Fruit fly (Drosophila melanogaster): ENCODE data around the gene Jhbp12.

Jhbp12 gene

dm6 chr3R:24548216-24548615 lies 23.6 kb downstream of the Jhbp12 start:
- no peak for TF ChIP-seq rgr (GFP tag; optimal IDR thresholded peaks at IDR 0.05)
- no peak for TF ChIP-seq foxo (GFP tag; optimal IDR thresholded peaks at IDR 0.05)
- TF ChIP-seq OdsH (GFP tag; optimal IDR thresholded peaks at IDR 0.05): no peak
- no peak for TF ChIP-seq dmrt93B (GFP tag; optimal IDR thresholded peaks at IDR 0.05)
- TF ChIP-seq psq (GFP tag; optimal IDR thresholded peaks at IDR 0.05): no peak
- TF ChIP-seq Hnf4 (GFP tag; optimal IDR thresholded peaks at IDR 0.05): no peak
- no peak for TF ChIP-seq CrebA (GFP tag; optimal IDR thresholded peaks at IDR 0.05; ENCODE audit: borderline replicate concordance)
- no peak for TF ChIP-seq Abd-B (GFP tag; optimal IDR thresholded peaks at IDR 0.05)
- no peak for TF ChIP-seq CG32264 (GFP tag; optimal IDR thresholded peaks at IDR 0.05)

- TF ChIP-seq CG9705 (GFP tag; optimal IDR thresholded peaks at IDR 0.05) (no peak), CrebA (GFP tag; optimal IDR thresholded peaks at IDR 0.05; ENCODE audit: borderline replicate concordance) (no peak), Dif (GFP tag; optimal IDR thresholded peaks at IDR 0.05; ENCODE audit: partially characterized antibody) (no peak), OdsH (GFP tag; optimal IDR thresholded peaks at IDR 0.05) (no peak), Dfd (GFP tag; optimal IDR thresholded peaks at IDR 0.05) (no peak), ey (GFP tag; optimal IDR thresholded peaks at IDR 0.05) (no peak), jim (GFP tag; optimal IDR thresholded peaks at IDR 0.05) (no peak), Rel (GFP tag; optimal IDR thresholded peaks at IDR 0.05) (no peak), Rel (tag; optimal IDR thresholded peaks at IDR 0.05) (no peak), lola (GFP tag; optimal IDR thresholded peaks at IDR 0.05) (no peak), CG32264 (GFP tag; optimal IDR thresholded peaks at IDR 0.05) (no peak), dl (GFP tag; optimal IDR thresholded peaks at IDR 0.05; ENCODE audit: insufficient read depth in 1 of 2, partially characterized antibody in 2 of 2) (no peak), woc (GFP tag; optimal IDR thresholded peaks at IDR 0.05) (no peak), N (GFP tag; optimal IDR thresholded peaks at IDR 0.05) (no peak), tai (GFP tag; optimal IDR thresholded peaks at IDR 0.05) (no peak), Abd-B (GFP tag; optimal IDR thresholded peaks at IDR 0.05) (no peak), dsf (GFP tag; optimal IDR thresholded peaks at IDR 0.05; ENCODE audit: borderline replicate concordance) (no peak), brk (GFP tag; optimal IDR thresholded peaks at IDR 0.05) (no peak)
Measured at dm6 chr3R:24548832-24549231, 24.2 kb downstream of the Jhbp12 start.

dm6 chr3R:24549834-24550233 lies 25.2 kb downstream of the Jhbp12 start:
- TF ChIP-seq Dif (GFP tag; optimal IDR thresholded peaks at IDR 0.05; ENCODE audit: partially characterized antibody): no peak
- no peak for TF ChIP-seq CG9705 (GFP tag; optimal IDR thresholded peaks at IDR 0.05)
- TF ChIP-seq dl (GFP tag; optimal IDR thresholded peaks at IDR 0.05; ENCODE audit: insufficient read depth in 1 of 2, partially characterized antibody in 2 of 2): no peak
- peak; percentile 72 for TF ChIP-seq Sp1 (GFP tag; optimal IDR thresholded peaks at IDR 0.05)
- no peak for TF ChIP-seq Rel (GFP tag; optimal IDR thresholded peaks at IDR 0.05)
- TF ChIP-seq Rel (tag; optimal IDR thresholded peaks at IDR 0.05): peak; percentile 50
- TF ChIP-seq Hr78 (GFP tag; optimal IDR thresholded peaks at IDR 0.05): no peak
- no peak for TF ChIP-seq psq (GFP tag; optimal IDR thresholded peaks at IDR 0.05)
- no peak for TF ChIP-seq woc (GFP tag; optimal IDR thresholded peaks at IDR 0.05)
- peak; percentile 75 for TF ChIP-seq CrebA (GFP tag; optimal IDR thresholded peaks at IDR 0.05; ENCODE audit: borderline replicate concordance)
- no peak for TF ChIP-seq HLH106 (tag; optimal IDR thresholded peaks at IDR 0.05)
- TF ChIP-seq rgr (GFP tag; optimal IDR thresholded peaks at IDR 0.05): no peak
- TF ChIP-seq Myc (optimal IDR thresholded peaks at IDR 0.05): no peak
- TF ChIP-seq brk (GFP tag; optimal IDR thresholded peaks at IDR 0.05): no peak
- TF ChIP-seq foxo (GFP tag; optimal IDR thresholded peaks at IDR 0.05): peak in 1 of 2 experiments; percentile 3
- TF ChIP-seq lola (GFP tag; optimal IDR thresholded peaks at IDR 0.05): no peak
- TF ChIP-seq sv (GFP tag; optimal IDR thresholded peaks at IDR 0.05): no peak
- no peak for TF ChIP-seq sage (GFP tag; optimal IDR thresholded peaks at IDR 0.05)
- no peak for TF ChIP-seq usp (GFP tag; optimal IDR thresholded peaks at IDR 0.05)
- TF ChIP-seq Dfd (GFP tag; optimal IDR thresholded peaks at IDR 0.05): no peak
- TF ChIP-seq OdsH (GFP tag; optimal IDR thresholded peaks at IDR 0.05): no peak
- TF ChIP-seq CG32264 (GFP tag; optimal IDR thresholded peaks at IDR 0.05): no peak
- no peak for TF ChIP-seq GATAd (GFP tag; optimal IDR thresholded peaks at IDR 0.05)
- no peak for TF ChIP-seq dmrt93B (GFP tag; optimal IDR thresholded peaks at IDR 0.05)
- no peak for TF ChIP-seq Hnf4 (GFP tag; optimal IDR thresholded peaks at IDR 0.05)
- no peak for TF ChIP-seq tai (GFP tag; optimal IDR thresholded peaks at IDR 0.05)
- TF ChIP-seq Hr83 (GFP tag; optimal IDR thresholded peaks at IDR 0.05; ENCODE audit: poor library complexity, severe bottlenecking): no peak
- TF ChIP-seq N (GFP tag; optimal IDR thresholded peaks at IDR 0.05): no peak
- peak; percentile 13 for TF ChIP-seq jim (GFP tag; optimal IDR thresholded peaks at IDR 0.05)
- TF ChIP-seq pan (optimal IDR thresholded peaks at IDR 0.05): no peak
- TF ChIP-seq fru (GFP tag; optimal IDR thresholded peaks at IDR 0.05): no peak
- TF ChIP-seq dsf (GFP tag; optimal IDR thresholded peaks at IDR 0.05; ENCODE audit: borderline replicate concordance): no peak
- TF ChIP-seq Abd-B (GFP tag; optimal IDR thresholded peaks at IDR 0.05): no peak
- TF ChIP-seq Vsx2 (GFP tag; optimal IDR thresholded peaks at IDR 0.05; ENCODE audit: partially characterized antibody): no peak

Data from whole organism, wandering third instar larva.